Fruit fly (Drosophila melanogaster) whole organism, prepupa: ENCODE data around the gene CG31546.

Experiments
- CG10669 ChIP-seq: fragments of 200-800 bp; sonication (Bioruptor generic); optimal IDR thresholded peaks from 3 replicates; lab custom pipeline; 2018; ENCODE audit warnings: missing biosample characterization, mild to moderate bottlenecking, missing genetic modification characterization, moderate library complexity
- CG11902 ChIP-seq: fragments of 200-800 bp; sonication (Bioruptor generic); optimal IDR thresholded peaks from 3 replicates; lab custom pipeline; 2016; ENCODE audit warnings: missing biosample characterization, missing genetic modification characterization
- CG1621 ChIP-seq: fragments of 200-800 bp; sonication (Bioruptor generic); optimal IDR thresholded peaks from 3 replicates; lab custom pipeline; 2018; ENCODE audit warnings: missing biosample characterization, mild to moderate bottlenecking, missing genetic modification characterization
- CG16779 ChIP-seq: fragments of 200-800 bp; sonication (Bioruptor generic); optimal IDR thresholded peaks from 3 replicates; lab custom pipeline; 2017; ENCODE audit warnings: missing biosample characterization, mild to moderate bottlenecking, missing genetic modification characterization
- CG3032 ChIP-seq: fragments of 200-800 bp; optimal IDR thresholded peaks from 2 replicates; lab custom pipeline; 2019; ENCODE audit warnings: missing biosample characterization, mild to moderate bottlenecking, missing genetic modification characterization, moderate library complexity
- CG32006 ChIP-seq: fragments of 200-800 bp; sonication (Bioruptor generic); optimal IDR thresholded peaks from 3 replicates; lab custom pipeline; 2017; ENCODE audit warnings: missing biosample characterization, mild to moderate bottlenecking, missing genetic modification characterization
- CG34406 ChIP-seq: fragments of 200-800 bp; sonication (Bioruptor generic); optimal IDR thresholded peaks from 3 replicates; lab custom pipeline; 2016; ENCODE audit warnings: missing biosample characterization, missing genetic modification characterization
- CG3919 ChIP-seq: fragments of 200-800 bp; sonication (Bioruptor generic); optimal IDR thresholded peaks from 3 replicates; lab custom pipeline; 2016; ENCODE audit warnings: missing biosample characterization, missing genetic modification characterization
- CG6163 ChIP-seq: fragments of 200-800 bp; sonication (Bioruptor generic); IDR thresholded peaks from 3 replicates; pipeline ENCODE4 v1.3.6; 2022; ENCODE audit warnings: missing biosample characterization, missing genetic modification characterization
- CG6276 ChIP-seq: fragments of 200-800 bp; sonication (Bioruptor generic); optimal IDR thresholded peaks from 2 replicates; lab custom pipeline; 2017; ENCODE audit warnings: missing biosample characterization, mild to moderate bottlenecking, missing genetic modification characterization
- CG6792 ChIP-seq: fragments of 200-800 bp; sonication (Bioruptor generic); optimal IDR thresholded peaks from 3 replicates; lab custom pipeline; 2016; ENCODE audit warnings: missing biosample characterization, missing genetic modification characterization
- CG6808 ChIP-seq: fragments of 200-800 bp; sonication (Bioruptor generic); optimal IDR thresholded peaks from 3 replicates; lab custom pipeline; 2017; ENCODE audit warnings: missing biosample characterization, missing genetic modification characterization, mild to moderate bottlenecking, moderate library complexity, missing genetic modification reagents
- CG8319 ChIP-seq: fragments of 200-800 bp; sonication (Bioruptor generic); optimal IDR thresholded peaks from 3 replicates; lab custom pipeline; 2016; ENCODE audit warnings: missing biosample characterization, missing genetic modification characterization
- CG9139 ChIP-seq: fragments of 200-800 bp; sonication (Bioruptor generic); optimal IDR thresholded peaks from 3 replicates; lab custom pipeline; 2017; ENCODE audit warnings: missing biosample characterization, mild to moderate bottlenecking, missing genetic modification characterization
- Eip75B ChIP-seq: fragments of 200-800 bp; sonication (Bioruptor generic); optimal IDR thresholded peaks from 3 replicates; lab custom pipeline; 2016; ENCODE audit warnings: missing biosample characterization, missing genetic modification characterization
- Eip78C ChIP-seq: fragments of 200-800 bp; sonication (Bioruptor generic); peaks from one replicate; lab custom pipeline; 2016; ENCODE audit warnings: missing biosample characterization, missing genetic modification characterization
- Eip93F ChIP-seq: fragments of 200-800 bp; sonication (Bioruptor generic); optimal IDR thresholded peaks from 2 replicates; lab custom pipeline; 2016; ENCODE audit warnings: missing biosample characterization, mild to moderate bottlenecking, missing genetic modification characterization
- Ets21C ChIP-seq: fragments of 200-800 bp; sonication (Bioruptor generic); optimal IDR thresholded peaks from 3 replicates; lab custom pipeline; 2016; ENCODE audit warnings: missing biosample characterization, missing genetic modification characterization
- Hr39 ChIP-seq: fragments of 200-800 bp; sonication (Bioruptor generic); optimal IDR thresholded peaks from 2 replicates; lab custom pipeline; 2016; ENCODE audit warnings: missing biosample characterization, missing genetic modification characterization
- Lpt ChIP-seq: fragments of 200-800 bp; sonication (Bioruptor generic); optimal IDR thresholded peaks from 3 replicates; lab custom pipeline; 2016; ENCODE audit warnings: missing biosample characterization, missing genetic modification characterization
- OdsH ChIP-seq: fragments of 200-800 bp; sonication (Bioruptor generic); optimal IDR thresholded peaks from 3 replicates; lab custom pipeline; 2016; ENCODE audit warnings: missing biosample characterization, missing genetic modification characterization
- Smox ChIP-seq: fragments of 200-800 bp; sonication (Bioruptor generic); optimal IDR thresholded peaks from 3 replicates; lab custom pipeline; 2016; ENCODE audit warnings: missing biosample characterization, missing genetic modification characterization
- Sox14 ChIP-seq: fragments of 200-800 bp; sonication (Bioruptor generic); optimal IDR thresholded peaks from 3 replicates; lab custom pipeline; 2016; ENCODE audit warnings: missing biosample characterization, missing genetic modification characterization
- Sox15 ChIP-seq: fragments of 200-800 bp; sonication (Bioruptor generic); optimal IDR thresholded peaks from 3 replicates; lab custom pipeline; 2016; ENCODE audit warnings: missing biosample characterization, missing genetic modification characterization
- achi ChIP-seq: fragments of 200-800 bp; sonication (Bioruptor generic); optimal IDR thresholded peaks from 3 replicates; lab custom pipeline; 2016; ENCODE audit warnings: missing biosample characterization, missing genetic modification characterization
- acj6 ChIP-seq: fragments of 200-800 bp; sonication (Bioruptor generic); optimal IDR thresholded peaks from 3 replicates; lab custom pipeline; 2016; ENCODE audit warnings: missing biosample characterization, missing genetic modification characterization
- cyc ChIP-seq: fragments of 200-800 bp; sonication (Bioruptor generic); optimal IDR thresholded peaks from 3 replicates; lab custom pipeline; 2016; ENCODE audit warnings: missing biosample characterization, missing genetic modification characterization
- dac ChIP-seq: fragments of 200-800 bp; sonication (Bioruptor generic); optimal IDR thresholded peaks from 2 replicates; lab custom pipeline; 2017; ENCODE audit warnings: missing biosample characterization, mild to moderate bottlenecking, missing genetic modification characterization
- dsx ChIP-seq: fragments of 200-800 bp; optimal IDR thresholded peaks from 3 replicates; lab custom pipeline; 2019; ENCODE audit warnings: missing biosample characterization, mild to moderate bottlenecking, missing genetic modification characterization, moderate library complexity; ENCODE audit not compliant: poor library complexity, severe bottlenecking
- fd85E ChIP-seq: fragments of 200-800 bp; sonication (Bioruptor generic); optimal IDR thresholded peaks from 3 replicates; lab custom pipeline; 2016; ENCODE audit warnings: missing biosample characterization, missing genetic modification characterization
- fkh ChIP-seq: fragments of 200-800 bp; sonication (Bioruptor generic); optimal IDR thresholded peaks from 3 replicates; lab custom pipeline; 2017; ENCODE audit warnings: missing biosample characterization, mild to moderate bottlenecking, missing genetic modification characterization, moderate library complexity
- lz ChIP-seq: fragments of 200-800 bp; sonication (Bioruptor generic); optimal IDR thresholded peaks from 3 replicates; lab custom pipeline; 2016; ENCODE audit warnings: missing biosample characterization, missing genetic modification characterization
- net ChIP-seq: fragments of 200-800 bp; sonication (Bioruptor generic); optimal IDR thresholded peaks from 3 replicates; lab custom pipeline; 2016; ENCODE audit warnings: missing biosample characterization, missing genetic modification characterization
- pdm3 ChIP-seq: fragments of 200-800 bp; sonication (Bioruptor generic); optimal IDR thresholded peaks from 3 replicates; lab custom pipeline; 2016; ENCODE audit warnings: missing biosample characterization, missing genetic modification characterization
- ss ChIP-seq, 2 experiments: fragments of 200-800 bp; sonication (Bioruptor generic); optimal IDR thresholded peaks; 2 replicates in 1 of 2; 3 replicates in 1 of 2; lab custom pipeline; 2017 to 2018; ENCODE audit warnings: mild to moderate bottlenecking in 2 of 2, missing biosample characterization in 2 of 2, missing genetic modification characterization in 2 of 2, moderate library complexity in 1 of 2
- svp ChIP-seq: fragments of 200-800 bp; sonication (Bioruptor generic); peaks from one replicate; lab custom pipeline; 2016; ENCODE audit warnings: missing biosample characterization, missing genetic modification characterization
- vri ChIP-seq: fragments of 200-800 bp; sonication (Bioruptor generic); optimal IDR thresholded peaks from 3 replicates; lab custom pipeline; 2016; ENCODE audit warnings: missing biosample characterization, mild to moderate bottlenecking, missing genetic modification characterization

Gene CG31546

DNA sequence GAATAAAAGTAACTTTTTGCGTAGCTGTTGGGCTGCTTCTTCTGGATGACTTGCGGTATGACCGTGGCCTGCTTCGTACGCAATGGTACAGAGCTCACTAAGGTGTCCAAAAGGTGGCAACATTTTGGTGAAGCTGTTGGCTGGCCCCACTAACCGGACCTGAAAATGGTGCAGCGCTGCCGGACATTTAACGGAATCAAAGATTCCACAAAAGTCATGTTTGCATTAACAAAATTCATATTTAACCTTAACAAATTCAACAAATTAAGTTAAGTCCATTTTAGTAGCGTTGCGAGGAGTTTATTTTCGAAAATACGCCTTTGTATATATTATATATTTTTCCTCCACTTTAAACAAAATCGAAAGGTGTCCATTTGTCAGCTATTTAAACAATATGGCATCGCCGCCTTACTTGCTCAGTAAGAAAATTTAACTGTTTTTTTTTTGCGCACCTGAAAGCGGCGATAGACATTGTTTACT lies 34.3 kb downstream of the CG31546 start, which contains the start of the genes kra and SecS (continued):
- TF ChIP-seq CG3032 (peak; percentile 44), acj6 (GFP tag; lab: Kevin White, UChicago) (peak; percentile 71), CG6808 (GFP tag; lab: Kevin White, UChicago) (peak; percentile 38), dac (GFP tag; lab: Kevin White, UChicago) (peak; percentile 20), fkh (GFP tag; lab: Kevin White, UChicago) (peak; percentile 86), CG8319 (GFP tag; lab: Kevin White, UChicago) (peak; percentile 39), dsx (GFP tag; lab: Kevin White, UChicago) (no peak), CG10669 (GFP tag; lab: Kevin White, UChicago) (no peak), achi (GFP tag; lab: Kevin White, UChicago) (peak; percentile 66), CG32006 (GFP tag; lab: Kevin White, UChicago) (no peak), Sox15 (GFP tag; lab: Kevin White, UChicago) (peak; percentile 61), lz (GFP tag; lab: Kevin White, UChicago) (peak; percentile 69), OdsH (GFP tag; lab: Kevin White, UChicago) (peak; percentile 66), CG9139 (GFP tag; lab: Kevin White, UChicago) (no peak), CG11902 (GFP tag; lab: Kevin White, UChicago) (peak; percentile 40), fd85E (GFP tag; lab: Kevin White, UChicago) (peak; percentile 31), CG6163 (GFP tag; lab: Robert Waterston, UW) (no peak), net (GFP tag; lab: Kevin White, UChicago) (no peak), svp (GFP tag; lab: Kevin White, UChicago) (peak; percentile 78)

DNA sequence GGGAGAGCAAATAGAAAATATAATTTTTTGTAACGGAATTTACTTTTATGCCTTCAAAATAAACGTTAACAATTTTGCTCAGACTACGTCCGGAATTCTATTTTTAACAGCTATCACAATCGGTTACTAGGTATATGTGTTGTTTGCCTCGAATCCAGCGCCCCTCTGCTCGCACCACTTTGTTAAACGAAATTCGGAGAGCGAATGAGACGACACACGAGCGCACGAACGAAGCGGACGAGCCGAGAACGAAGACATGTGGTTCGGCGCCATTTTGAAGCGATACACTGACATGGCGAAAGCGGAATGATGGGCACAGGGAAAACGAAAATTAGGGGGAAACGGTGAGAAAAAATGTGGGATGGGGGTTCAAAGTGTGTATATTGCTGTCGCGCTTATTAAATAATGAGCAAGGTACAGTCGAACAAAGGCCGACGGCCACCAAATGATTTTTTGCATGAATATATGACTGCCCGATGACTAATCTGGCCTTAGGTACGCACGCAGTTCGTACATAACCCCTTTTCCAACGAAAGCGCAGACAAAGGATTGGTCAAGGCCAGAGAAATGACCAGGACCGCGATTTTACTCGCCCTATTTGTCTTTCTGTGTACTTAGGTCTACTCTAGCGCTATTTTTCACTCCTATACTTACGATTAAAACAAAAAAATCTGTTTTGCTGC lies 34.9 kb downstream of the CG31546 start:
- no peak for TF ChIP-seq cyc (GFP tag; lab: Kevin White, UChicago)
- no peak for TF ChIP-seq Sox15 (GFP tag; lab: Kevin White, UChicago)
- TF ChIP-seq CG6792 (GFP tag; lab: Kevin White, UChicago) = no peak
- TF ChIP-seq svp (GFP tag; lab: Kevin White, UChicago) = peak; percentile 70
- TF ChIP-seq Ets21C (GFP tag; lab: Kevin White, UChicago) = no peak
- no peak for TF ChIP-seq CG6163 (GFP tag; lab: Robert Waterston, UW)
- peak; percentile 47 for TF ChIP-seq Eip75B (GFP tag; lab: Kevin White, UChicago)
- peak; percentile 43 for TF ChIP-seq CG16779 (tag; lab: Kevin White, UChicago)
- TF ChIP-seq fkh (GFP tag; lab: Kevin White, UChicago) = peak; percentile 56
- peak; percentile 68 to 70 for TF ChIP-seq ss (GFP tag; optimal IDR thresholded peaks at IDR 0.05; lab: Kevin White, UChicago)
- TF ChIP-seq Sox14 = peak; percentile 85
- TF ChIP-seq Hr39 = no peak
- no peak for TF ChIP-seq CG3919 (GFP tag; lab: Kevin White, UChicago)
- no peak for TF ChIP-seq achi (GFP tag; lab: Kevin White, UChicago)
- peak; percentile 96 for TF ChIP-seq vri (GFP tag; lab: Kevin White, UChicago)
- TF ChIP-seq CG6276 = no peak
- peak; percentile 69 for TF ChIP-seq Eip78C (GFP tag; lab: Kevin White, UChicago)
- TF ChIP-seq CG9139 (GFP tag; lab: Kevin White, UChicago) = peak; percentile 63
- TF ChIP-seq CG34406 (GFP tag; lab: Kevin White, UChicago) = no peak
- TF ChIP-seq lz (GFP tag; lab: Kevin White, UChicago) = peak; percentile 7
- TF ChIP-seq Eip93F (GFP tag; lab: Kevin White, UChicago) = peak; percentile 58
- no peak for TF ChIP-seq pdm3 (GFP tag; lab: Kevin White, UChicago)
- TF ChIP-seq Lpt (GFP tag; lab: Kevin White, UChicago) = peak; percentile 11
- no peak for TF ChIP-seq Smox
- no peak for TF ChIP-seq CG11902 (GFP tag; lab: Kevin White, UChicago)
- TF ChIP-seq CG6808 (GFP tag; lab: Kevin White, UChicago) = peak; percentile 46
- TF ChIP-seq dsx (GFP tag; lab: Kevin White, UChicago) = peak; percentile 75
- peak; percentile 74 for TF ChIP-seq CG1621
- no peak for TF ChIP-seq OdsH (GFP tag; lab: Kevin White, UChicago)
- TF ChIP-seq acj6 (GFP tag; lab: Kevin White, UChicago) = no peak
- TF ChIP-seq, all 60 proteins: peak for 15
